Fruit fly (Drosophila melanogaster) ovary, adult (tissue): ENCODE data around the gene Nckx30C.

ENCODE experiments used
- CG17801 ChIP-seq: fragments of 200-800 bp; optimal IDR thresholded peaks from 2 replicates; lab custom pipeline; 2019; ENCODE audit warnings: missing biosample characterization, mild to moderate bottlenecking, missing genetic modification characterization, moderate library complexity; ENCODE audit not compliant: partially characterized antibody

The Nckx30C gene

dm6 chr2L:9711107-9711585, 35.1 kb downstream of the Nckx30C start, which contains the start of gene CG4364:
TSS of gene CG4364 (minus strand) at chr2L:9711271.
- no peak for TF ChIP-seq CG17801 (GFP tag; lab: Kevin White, UChicago)

- no peak for TF ChIP-seq CG17801 (GFP tag; lab: Kevin White, UChicago)
Observed at dm6 chr2L:9707514-9708094, 38.7 kb downstream of the Nckx30C start.

dm6 chr2L:9707103-9707502, 39.2 kb downstream of the Nckx30C start:
- TF ChIP-seq CG17801 (GFP tag; lab: Kevin White, UChicago) = no peak

- peak; percentile 10 for TF ChIP-seq CG17801 (GFP tag; lab: Kevin White, UChicago)
Observed at dm6 chr2L:9705872-9706317, 40.4 kb downstream of the Nckx30C start, which contains the start of gene CG31710. TSS of gene CG31710 (minus strand) at chr2L:9705954.

dm6 chr2L:9705291-9705690, 41.0 kb downstream of the Nckx30C start:
- no peak for TF ChIP-seq CG17801 (GFP tag; lab: Kevin White, UChicago)

dm6 chr2L:9704343-9704742, 42.0 kb downstream of the Nckx30C start:
- TF ChIP-seq CG17801 (GFP tag; lab: Kevin White, UChicago) = no peak

dm6 chr2L:9703000-9703399, 43.3 kb downstream of the Nckx30C start:
- TF ChIP-seq CG17801 (GFP tag; lab: Kevin White, UChicago) = no peak

- TF ChIP-seq CG17801 (GFP tag; lab: Kevin White, UChicago) = peak; percentile 64
Observed at dm6 chr2L:9700454-9700853, 45.8 kb downstream of the Nckx30C start, which contains the start of gene pelo. TSS of gene pelo (plus strand) at chr2L:9700810.

- no peak for TF ChIP-seq CG17801 (GFP tag; lab: Kevin White, UChicago)
Observed at dm6 chr2L:9699615-9700014, 46.7 kb downstream of the Nckx30C start, which contains the start of gene hoip. TSS of gene hoip (plus strand) at chr2L:9699791.

dm6 chr2L:9698923-9699493, 47.3 kb downstream of the Nckx30C start, which contains the start of gene Pka-C1:
TSS of gene Pka-C1 (minus strand) at chr2L:9699297.
- no peak for TF ChIP-seq CG17801 (GFP tag; lab: Kevin White, UChicago)

dm6 chr2L:9698092-9698922, 48.0 kb downstream of the Nckx30C start:
- peak; percentile 36 for TF ChIP-seq CG17801 (GFP tag; lab: Kevin White, UChicago)

- TF ChIP-seq CG17801 (GFP tag; lab: Kevin White, UChicago) = no peak
Observed at dm6 chr2L:9697561-9697960, 48.7 kb downstream of the Nckx30C start.

- no peak for TF ChIP-seq CG17801 (GFP tag; lab: Kevin White, UChicago)
Observed at dm6 chr2L:9695723-9696122, 50.6 kb downstream of the Nckx30C start.

dm6 chr2L:9693924-9694610, 52.2 kb downstream of the Nckx30C start:
- TF ChIP-seq CG17801 (GFP tag; lab: Kevin White, UChicago) = no peak
